Fruit fly (Drosophila melanogaster): Measurements from ENCODE around the gene CG32260.

Gene CG32260

DNA sequence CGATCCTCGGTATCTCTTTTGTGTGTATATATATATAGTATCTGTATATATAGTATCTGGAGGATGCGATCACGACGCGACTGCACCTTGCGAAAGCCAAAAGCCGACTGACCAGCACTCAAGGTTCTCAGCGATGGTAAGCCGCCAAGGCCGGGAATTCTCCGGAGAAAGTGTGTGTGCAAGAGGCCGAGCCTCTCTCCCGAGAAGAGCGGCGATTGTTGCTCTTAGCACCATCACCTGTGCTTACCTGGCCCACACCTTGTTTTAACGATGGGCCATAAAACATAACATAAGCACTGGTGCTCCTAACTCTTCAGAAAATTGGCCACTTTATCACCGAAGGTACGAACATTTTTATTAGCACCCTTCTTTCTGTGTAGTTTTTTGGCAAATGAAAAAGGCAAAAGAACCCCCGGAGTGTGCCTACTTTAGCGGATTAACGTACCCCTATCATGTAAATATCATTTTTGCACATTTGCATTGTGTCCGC is 25.2 kb downstream of the CG32260 start, which contains the start of gene mas:
Gene mas, minus strand, starts transcription at position 112 of the 490 bp plus-strand sequence.
- TF ChIP-seq usp (GFP tag; optimal IDR thresholded peaks at IDR 0.05) (no peak), EcR (GFP tag; optimal IDR thresholded peaks at IDR 0.05) (no peak), CG8478 (optimal IDR thresholded peaks at IDR 0.05) (no peak), pan (optimal IDR thresholded peaks at IDR 0.05) (no peak), Dll (optimal IDR thresholded peaks at IDR 0.05) (no peak), psq (optimal IDR thresholded peaks at IDR 0.05) (no peak)

- TF ChIP-seq psq (optimal IDR thresholded peaks at IDR 0.05), result no peak
- no peak for TF ChIP-seq EcR (GFP tag; optimal IDR thresholded peaks at IDR 0.05)
- no peak for TF ChIP-seq Dll (optimal IDR thresholded peaks at IDR 0.05)
- no peak for TF ChIP-seq CG8478 (optimal IDR thresholded peaks at IDR 0.05)
- TF ChIP-seq usp (GFP tag; optimal IDR thresholded peaks at IDR 0.05), result no peak
- no peak for TF ChIP-seq pan (optimal IDR thresholded peaks at IDR 0.05)
Observed at dm6 chr3L:4169957-4170651, 27.9 kb downstream of the CG32260 start, which contains the start of gene Ero1L. Ero1L (plus strand) TSS chr3L:4170404.

dm6 chr3L:4173584-4173983 is 31.4 kb downstream of the CG32260 start, which contains the start of gene CG18675:
CG18675 (plus strand) TSS chr3L:4173884.
- no peak for TF ChIP-seq Dll (optimal IDR thresholded peaks at IDR 0.05)
- no peak for TF ChIP-seq EcR (GFP tag; optimal IDR thresholded peaks at IDR 0.05)
- no peak for TF ChIP-seq pan (optimal IDR thresholded peaks at IDR 0.05)
- no peak for TF ChIP-seq usp (GFP tag; optimal IDR thresholded peaks at IDR 0.05)
- no peak for TF ChIP-seq psq (optimal IDR thresholded peaks at IDR 0.05)
- TF ChIP-seq CG8478 (optimal IDR thresholded peaks at IDR 0.05), result no peak

DNA sequence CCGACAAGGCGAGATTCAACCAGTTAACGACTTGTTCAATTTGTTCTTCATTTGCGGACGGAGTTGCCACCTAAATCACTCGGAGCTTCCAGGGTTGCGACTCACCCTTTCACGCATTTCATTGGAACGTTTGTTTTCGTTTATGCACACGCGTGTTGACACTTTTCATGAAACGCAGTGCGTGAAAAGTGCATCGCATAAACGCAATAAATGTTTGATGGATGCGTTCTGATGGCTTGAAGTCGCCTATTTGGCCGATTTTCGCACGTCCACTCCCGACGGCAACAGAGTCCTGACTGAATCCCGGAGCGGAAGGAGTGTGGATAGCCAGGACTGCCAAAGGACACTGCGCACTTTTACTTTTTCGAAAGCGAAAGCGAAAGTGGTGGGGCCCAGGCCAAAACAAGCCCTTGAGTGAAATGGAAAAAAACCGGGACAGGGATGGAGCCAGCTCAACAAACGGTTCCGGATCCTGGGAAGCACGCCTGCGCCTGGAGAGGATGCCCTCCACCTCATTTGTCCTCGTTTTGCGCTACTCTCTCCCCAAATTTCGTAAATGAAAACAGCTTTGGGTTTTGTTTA is 35.9 kb downstream of the CG32260 start, which contains the start of gene Teh4:
Gene Teh4, minus strand, starts transcription at position 290 of the 582 bp plus-strand sequence.
- TF ChIP-seq psq (optimal IDR thresholded peaks at IDR 0.05), result no peak

DNA sequence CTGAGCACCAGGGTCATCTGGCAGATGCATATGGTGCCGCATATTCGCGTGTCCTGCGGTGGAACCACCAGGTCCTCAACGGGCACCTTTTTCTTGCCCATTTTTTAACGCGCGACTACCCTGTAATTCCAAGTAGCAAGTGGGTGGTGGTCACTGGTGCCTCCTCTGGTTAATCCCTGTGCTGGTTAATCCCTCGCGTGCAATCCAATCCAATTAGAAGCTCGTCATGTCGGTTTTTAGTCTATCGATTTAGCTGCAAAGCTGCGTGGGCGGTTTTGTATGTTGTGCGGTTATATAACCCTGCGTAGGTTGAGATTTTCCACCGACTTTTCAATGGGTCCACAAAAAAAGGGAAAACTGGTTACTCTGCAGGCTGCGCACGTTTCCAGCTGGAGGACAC is 42.4 kb downstream of the CG32260 start, which contains the start of gene Teh3:
Gene Teh3, minus strand, starts transcription at position 101 of the 400 bp plus-strand sequence.
- no peak for TF ChIP-seq usp (GFP tag; optimal IDR thresholded peaks at IDR 0.05)
- no peak for TF ChIP-seq EcR (GFP tag; optimal IDR thresholded peaks at IDR 0.05)
- no peak for TF ChIP-seq pan (optimal IDR thresholded peaks at IDR 0.05)
- TF ChIP-seq Dll (optimal IDR thresholded peaks at IDR 0.05), result no peak
- no peak for TF ChIP-seq psq (optimal IDR thresholded peaks at IDR 0.05)

dm6 chr3L:4185259-4185658 is 43.1 kb downstream of the CG32260 start:
- no peak for TF ChIP-seq Dll (optimal IDR thresholded peaks at IDR 0.05)
- no peak for TF ChIP-seq CG8478 (optimal IDR thresholded peaks at IDR 0.05)
- no peak for TF ChIP-seq EcR (GFP tag; optimal IDR thresholded peaks at IDR 0.05)
- no peak for TF ChIP-seq pan (optimal IDR thresholded peaks at IDR 0.05)
- no peak for TF ChIP-seq usp (GFP tag; optimal IDR thresholded peaks at IDR 0.05)
- no peak for TF ChIP-seq psq (optimal IDR thresholded peaks at IDR 0.05)

DNA sequence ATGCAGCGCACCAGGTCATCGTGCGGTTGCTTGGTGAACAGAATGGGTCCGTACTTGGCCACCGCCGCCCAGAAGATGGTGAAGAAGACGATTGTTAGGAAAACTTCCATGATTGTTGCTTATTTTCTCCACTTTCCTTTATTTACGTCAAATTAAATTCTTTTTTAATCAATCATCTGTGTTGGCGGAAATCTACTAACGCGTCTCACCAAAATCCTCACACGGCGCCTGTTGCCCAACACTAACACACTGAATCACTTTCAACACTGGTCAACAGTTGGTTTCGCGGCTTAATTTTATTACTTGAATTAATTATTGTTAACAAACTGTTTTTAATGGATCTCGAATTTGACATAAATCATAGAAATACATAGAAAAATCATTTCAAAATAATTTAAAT is 44.5 kb downstream of the CG32260 start, which contains the start of gene VhaM9.7-c:
Gene VhaM9.7-c, minus strand, starts transcription at position 207 of the 400 bp plus-strand sequence.
- no peak for TF ChIP-seq EcR (GFP tag; optimal IDR thresholded peaks at IDR 0.05)

dm6 chr3L:4187930-4188523 is 45.9 kb downstream of the CG32260 start, which contains the start of the genes Teh2 and tipE:
Teh2 (minus strand) TSS chr3L:4188023.
tipE (plus strand) TSS chr3L:4188499.
- no peak for TF ChIP-seq pan (optimal IDR thresholded peaks at IDR 0.05)
- no peak for TF ChIP-seq Dll (optimal IDR thresholded peaks at IDR 0.05)
- no peak for TF ChIP-seq EcR (GFP tag; optimal IDR thresholded peaks at IDR 0.05)

dm6 chr3L:4193730-4194649 is 51.8 kb downstream of the CG32260 start, which contains the start of gene CG43367:
CG43367 (plus strand) TSS chr3L:4193993.
- TF ChIP-seq EcR (GFP tag; optimal IDR thresholded peaks at IDR 0.05) (no peak), CG8478 (optimal IDR thresholded peaks at IDR 0.05) (no peak), usp (GFP tag; optimal IDR thresholded peaks at IDR 0.05) (no peak), psq (optimal IDR thresholded peaks at IDR 0.05) (no peak), Dll (optimal IDR thresholded peaks at IDR 0.05) (no peak), pan (optimal IDR thresholded peaks at IDR 0.05) (no peak)

Measured in whole organism.